Fruit fly (Drosophila melanogaster): ENCODE data around the gene Arp8.

Gene Arp8

dm6 chrX:17875014-17875589 lies 14.5 kb upstream of the Arp8 start (continued):
- no peak for TF ChIP-seq dac (GFP tag; optimal IDR thresholded peaks at IDR 0.05)
- TF ChIP-seq CG1621 (tag; optimal IDR thresholded peaks at IDR 0.05): peak; percentile 9
- peak; percentile 47 for TF ChIP-seq dsx (GFP tag; optimal IDR thresholded peaks at IDR 0.05; ENCODE audit: poor library complexity, severe bottlenecking)
- TF ChIP-seq fd59A (GFP tag; optimal IDR thresholded peaks at IDR 0.05): no peak
- peak; percentile 27 for TF ChIP-seq Lpt (GFP tag; optimal IDR thresholded peaks at IDR 0.05)
- peak; percentile 56 for TF ChIP-seq cyc (GFP tag; optimal IDR thresholded peaks at IDR 0.05)
- TF ChIP-seq CG6792 (GFP tag; optimal IDR thresholded peaks at IDR 0.05): peak; percentile 46
- no peak for TF ChIP-seq Blimp-1 (GFP tag; optimal IDR thresholded peaks at IDR 0.05)
- peak; percentile 53 for TF ChIP-seq Eip75B (GFP tag; optimal IDR thresholded peaks at IDR 0.05)
- peak; percentile 46 for TF ChIP-seq pdm3 (GFP tag; optimal IDR thresholded peaks at IDR 0.05)
- no peak for TF ChIP-seq vri (GFP tag; optimal IDR thresholded peaks at IDR 0.05)
- TF ChIP-seq OdsH (GFP tag; optimal IDR thresholded peaks at IDR 0.05): peak; percentile 43
- peak; percentile 32 for TF ChIP-seq CG32006 (GFP tag; optimal IDR thresholded peaks at IDR 0.05)
- TF ChIP-seq achi (GFP tag; optimal IDR thresholded peaks at IDR 0.05): peak; percentile 44
- TF ChIP-seq lz (GFP tag; optimal IDR thresholded peaks at IDR 0.05): peak; percentile 51
- peak; percentile 27 for TF ChIP-seq acj6 (GFP tag; optimal IDR thresholded peaks at IDR 0.05)
- peak; percentile 44 for TF ChIP-seq CG6808 (GFP tag; optimal IDR thresholded peaks at IDR 0.05)
- no peak for TF ChIP-seq spab (GFP tag; optimal IDR thresholded peaks at IDR 0.05)
- TF ChIP-seq CG15336 (GFP tag; IDR thresholded peaks at IDR 0.05): 0 out of 2 replicates have a peak, but pooled peaks have one; percentile 19
- TF ChIP-seq Hr38 (GFP tag; optimal IDR thresholded peaks at IDR 0.05): no peak
- TF ChIP-seq CG8119 (GFP tag; IDR thresholded peaks at IDR 0.05): no peak
- peak; percentile 67 for TF ChIP-seq Met (GFP tag; optimal IDR thresholded peaks at IDR 0.05)
- peak; percentile 17 for TF ChIP-seq CG9139 (GFP tag; optimal IDR thresholded peaks at IDR 0.05)
- TF ChIP-seq CG6163 (GFP tag; IDR thresholded peaks at IDR 0.05): peak; percentile 46; the same call in 2 of the 3 replicates
- TF ChIP-seq Hr39 (GFP tag; optimal IDR thresholded peaks at IDR 0.05): peak; percentile 66
- peak; percentile 58 for TF ChIP-seq CG3919 (GFP tag; optimal IDR thresholded peaks at IDR 0.05)
- peak; percentile 4 for TF ChIP-seq CG34406 (GFP tag; optimal IDR thresholded peaks at IDR 0.05)
- TF ChIP-seq Ets96B (tag; optimal IDR thresholded peaks at IDR 0.05): peak; percentile 13
- peak; percentile 3 for TF ChIP-seq Sox14 (GFP tag; optimal IDR thresholded peaks at IDR 0.05)
- TF ChIP-seq CG8632 (GFP tag; optimal IDR thresholded peaks at IDR 0.05): peak; percentile 1

- TF ChIP-seq CG34406 (GFP tag; optimal IDR thresholded peaks at IDR 0.05): no peak
- no peak for TF ChIP-seq CG16779 (tag; optimal IDR thresholded peaks at IDR 0.05)
- TF ChIP-seq topi (GFP tag; optimal IDR thresholded peaks at IDR 0.05): peak; percentile 6
- peak; percentile 16 for TF ChIP-seq Eip93F (GFP tag; optimal IDR thresholded peaks at IDR 0.05)
- TF ChIP-seq Ets21C (GFP tag; optimal IDR thresholded peaks at IDR 0.05): peak; percentile 18
- TF ChIP-seq CG11902 (GFP tag; optimal IDR thresholded peaks at IDR 0.05): no peak
- TF ChIP-seq acj6 (GFP tag; optimal IDR thresholded peaks at IDR 0.05): no peak
- no peak for TF ChIP-seq cyc (GFP tag; optimal IDR thresholded peaks at IDR 0.05)
- peak; percentile 71 for TF ChIP-seq svp (GFP tag)
- TF ChIP-seq CG3919 (GFP tag; optimal IDR thresholded peaks at IDR 0.05): no peak
- TF ChIP-seq CG8632 (GFP tag; optimal IDR thresholded peaks at IDR 0.05): no peak
- no peak for TF ChIP-seq CG9139 (GFP tag; optimal IDR thresholded peaks at IDR 0.05)
Observed at dm6 chrX:17873329-17873728, 12.7 kb upstream of the Arp8 start.

- TF ChIP-seq CG34406 (GFP tag; optimal IDR thresholded peaks at IDR 0.05) (no peak), Eip78C (GFP tag) (peak; percentile 37), CG6808 (GFP tag; optimal IDR thresholded peaks at IDR 0.05) (peak; percentile 30), fkh (GFP tag; optimal IDR thresholded peaks at IDR 0.05) (peak; percentile 37)
Observed at dm6 chrX:17872310-17872709, 11.7 kb upstream of the Arp8 start.

Measured in whole organism, prepupa.